Worm (Caenorhabditis elegans): ENCODE data around the gene C42D4.13.

The C42D4.13 gene

DNA sequence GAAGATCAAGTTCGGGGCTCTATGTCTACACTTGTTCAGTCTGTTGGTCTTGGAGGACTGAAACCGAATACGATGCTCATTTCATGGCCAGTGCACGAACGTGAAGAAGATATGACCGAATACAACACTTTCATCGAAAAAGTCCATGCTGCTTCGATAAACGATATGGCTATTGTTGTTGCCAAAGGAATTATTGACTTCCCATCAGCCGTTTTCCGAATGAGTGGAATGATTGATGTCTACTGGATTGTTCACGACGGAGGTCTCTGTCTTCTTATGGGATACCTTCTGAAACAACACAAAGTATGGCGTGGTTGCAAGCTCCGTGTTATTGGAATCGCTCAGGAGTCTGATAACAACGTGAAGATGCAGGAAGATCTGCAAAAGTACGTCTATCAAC, 28.3 kb upstream of the C42D4.13 start:
- no peak for TF ChIP-seq daf-12 (tag; optimal IDR thresholded peaks at IDR 0.05)
- no peak for TF ChIP-seq elt-1 (tag; optimal IDR thresholded peaks at IDR 0.05)
- no peak for TF ChIP-seq elt-3 (tag; optimal IDR thresholded peaks at IDR 0.05)
- TF ChIP-seq ceh-82 (tag; optimal IDR thresholded peaks at IDR 0.05): no peak
- TF ChIP-seq mdl-1 (tag; optimal IDR thresholded peaks at IDR 0.05): no peak
- no peak for TF ChIP-seq fos-1 (tag; optimal IDR thresholded peaks at IDR 0.05)
- no peak for TF ChIP-seq hmg-11 (tag; optimal IDR thresholded peaks at IDR 0.05)
- no peak for TF ChIP-seq lsy-12 (tag; optimal IDR thresholded peaks at IDR 0.05)

DNA sequence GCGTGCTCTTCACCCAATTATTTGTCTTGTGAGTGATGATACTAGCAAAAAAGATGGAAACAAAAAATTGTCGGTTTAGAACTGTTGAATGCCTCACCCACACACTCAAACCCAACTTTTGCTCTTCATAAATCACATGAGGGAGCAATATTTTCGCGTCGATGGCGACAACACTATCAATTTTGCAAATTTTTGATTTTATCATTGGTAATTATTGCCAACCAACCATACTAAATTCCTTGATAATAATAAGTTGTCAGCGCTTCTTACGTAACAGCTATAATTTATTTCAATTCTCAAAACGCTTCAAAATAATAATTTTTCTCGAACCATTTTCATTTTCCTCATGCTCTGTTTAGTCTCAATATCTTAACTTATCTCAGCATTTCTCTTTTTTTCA, 24.8 kb upstream of the C42D4.13 start:
- TF ChIP-seq mdl-1 (tag; optimal IDR thresholded peaks at IDR 0.05) (no peak), pqm-1 (tag; optimal IDR thresholded peaks at IDR 0.05) (peak; percentile 27), lsy-12 (tag; optimal IDR thresholded peaks at IDR 0.05) (no peak), sea-2 (GFP tag; optimal IDR thresholded peaks at IDR 0.05) (no peak), elt-2 (tag; optimal IDR thresholded peaks at IDR 0.05) (peak; percentile 62)

DNA sequence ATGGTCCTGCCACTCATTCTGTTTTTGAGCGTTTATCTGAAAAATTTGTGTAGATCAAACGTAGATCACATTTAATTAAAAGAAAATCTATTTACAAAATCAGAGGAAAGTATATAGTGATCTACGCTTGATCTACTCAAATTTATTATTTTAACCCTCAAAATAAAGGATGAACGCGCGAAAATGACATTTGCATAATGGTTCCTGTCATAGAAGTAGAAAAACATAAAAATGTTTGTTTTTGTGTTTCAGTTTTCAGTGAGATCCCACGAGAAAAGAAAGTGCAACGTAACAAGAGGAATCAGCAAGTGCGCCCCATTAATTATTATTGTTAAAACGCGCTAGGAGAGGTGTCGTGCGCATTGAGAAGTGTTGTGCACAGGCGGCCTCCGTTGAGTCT, 23.4 kb upstream of the C42D4.13 start:
- TF ChIP-seq lsy-12 (tag; optimal IDR thresholded peaks at IDR 0.05) (no peak), ceh-28 (tag; optimal IDR thresholded peaks at IDR 0.05) (no peak), elt-1 (tag; optimal IDR thresholded peaks at IDR 0.05) (no peak), nhr-43 (tag; optimal IDR thresholded peaks at IDR 0.05; ENCODE audit: poor library complexity, severe bottlenecking) (no peak), mml-1 (tag; optimal IDR thresholded peaks at IDR 0.05) (no peak), daf-12 (tag; optimal IDR thresholded peaks at IDR 0.05) (no peak), elt-2 (tag; optimal IDR thresholded peaks at IDR 0.05) (no peak), unc-39 (tag; optimal IDR thresholded peaks at IDR 0.05) (no peak), skn-1 (tag; optimal IDR thresholded peaks at IDR 0.05) (no peak), ztf-11 (tag; optimal IDR thresholded peaks at IDR 0.05) (no peak), snpc-4 (tag; optimal IDR thresholded peaks at IDR 0.05) (no peak), nfya-1 (tag; optimal IDR thresholded peaks at IDR 0.05; ENCODE audit: insufficient read depth) (no peak), ceh-82 (tag; optimal IDR thresholded peaks at IDR 0.05) (no peak), mdl-1 (tag; optimal IDR thresholded peaks at IDR 0.05) (no peak), nhr-76 (tag; optimal IDR thresholded peaks at IDR 0.05) (no peak), nhr-12 (tag; optimal IDR thresholded peaks at IDR 0.05) (no peak)

DNA sequence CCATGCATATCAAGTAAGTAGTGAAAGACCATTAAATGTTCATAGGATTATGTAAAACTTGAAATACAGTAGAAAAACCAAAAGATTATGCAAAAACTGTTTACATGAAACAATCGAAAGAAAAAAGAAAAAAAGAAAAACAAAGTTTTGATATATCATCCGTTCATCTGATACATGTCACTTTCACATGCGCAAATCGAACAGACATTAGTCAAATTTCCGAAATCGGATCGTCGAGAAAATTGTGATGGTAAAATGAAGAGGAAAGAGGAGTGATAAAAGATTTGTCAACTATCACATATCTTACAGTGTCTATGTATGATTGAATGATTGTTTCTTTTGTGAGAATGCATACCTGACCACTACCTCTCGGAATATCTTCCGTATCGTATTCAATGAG, 21.0 kb upstream of the C42D4.13 start:
- TF ChIP-seq daf-12 (tag; optimal IDR thresholded peaks at IDR 0.05) (no peak), aly-2 (tag; optimal IDR thresholded peaks at IDR 0.05) (no peak), lsy-12 (tag; optimal IDR thresholded peaks at IDR 0.05) (no peak), unc-62 (GFP tag; optimal IDR thresholded peaks at IDR 0.05) (no peak), egl-27 (tag; optimal IDR thresholded peaks at IDR 0.05) (no peak), eor-1 (tag; optimal IDR thresholded peaks at IDR 0.05) (no peak), ztf-4 (tag; optimal IDR thresholded peaks at IDR 0.05) (no peak), elt-2 (tag; optimal IDR thresholded peaks at IDR 0.05) (no peak), lin-15B (tag; optimal IDR thresholded peaks at IDR 0.05) (no peak), nhr-77 (tag; optimal IDR thresholded peaks at IDR 0.05) (no peak)

DNA sequence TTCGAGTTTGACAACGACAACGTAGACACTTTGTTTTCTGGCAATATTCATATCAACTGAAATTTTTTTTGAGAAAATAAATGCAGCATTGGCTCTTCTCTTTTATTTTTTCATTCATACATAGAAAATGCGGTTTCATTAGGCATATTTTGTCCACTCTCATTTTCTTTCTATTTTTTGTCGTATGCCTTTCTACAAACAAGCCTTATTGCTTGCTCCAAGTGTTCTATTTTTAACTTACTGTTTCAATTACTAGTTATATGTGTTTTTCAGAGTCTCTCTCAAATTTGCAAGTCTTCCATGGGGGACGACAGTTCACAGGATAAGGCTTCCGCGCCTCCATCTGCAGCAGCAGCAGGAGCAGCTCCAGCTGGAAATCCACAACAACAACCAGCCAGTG, 18.0 kb upstream of the C42D4.13 start, which contains the start of gene kcc-1:
kcc-1 (plus strand) TSS at position 301 of the 400 bp plus-strand sequence.
- no peak for TF ChIP-seq pqm-1 (tag; optimal IDR thresholded peaks at IDR 0.05)
- no peak for TF ChIP-seq nhr-67 (tag; optimal IDR thresholded peaks at IDR 0.05)
- TF ChIP-seq ama-1 (optimal IDR thresholded peaks at IDR 0.05): no peak
- no peak for TF ChIP-seq nhr-28 (tag; optimal IDR thresholded peaks at IDR 0.05)
- TF ChIP-seq egl-5 (tag; optimal IDR thresholded peaks at IDR 0.05): no peak
- TF ChIP-seq fos-1 (tag; optimal IDR thresholded peaks at IDR 0.05): no peak
- TF ChIP-seq hmg-11 (tag; optimal IDR thresholded peaks at IDR 0.05): no peak
- no peak for TF ChIP-seq unc-39 (tag; optimal IDR thresholded peaks at IDR 0.05)
- TF ChIP-seq nhr-25 (tag; optimal IDR thresholded peaks at IDR 0.05): no peak
- TF ChIP-seq zag-1 (tag; optimal IDR thresholded peaks at IDR 0.05): no peak
- TF ChIP-seq ceh-16 (tag; optimal IDR thresholded peaks at IDR 0.05): no peak
- no peak for TF ChIP-seq daf-12 (tag; optimal IDR thresholded peaks at IDR 0.05)
- no peak for TF ChIP-seq unc-62 (GFP tag; optimal IDR thresholded peaks at IDR 0.05)

Measured in whole organism, L3 larva.